Worm (Caenorhabditis elegans) whole organism, late embryonic: ENCODE measurements around the gene E04F6.9.

ENCODE experiments used
- T23F11.4 ChIP-seq: fragments of 200-800 bp; sonication (Bioruptor generic); optimal IDR thresholded peaks from 2 replicates; lab custom pipeline; 2018; ENCODE audit warnings: mild to moderate bottlenecking, missing genetic modification characterization, missing compliant biosample characterization
- che-1 ChIP-seq: sonication (generic microtip); optimal IDR thresholded peaks from 2 replicates; lab custom pipeline; 2016; ENCODE audit warnings: mild to moderate bottlenecking, missing genetic modification characterization, missing compliant biosample characterization
- ets-4 ChIP-seq: sonication (generic microtip); optimal IDR thresholded peaks from 2 replicates; lab custom pipeline; 2016; ENCODE audit warnings: missing genetic modification characterization, missing compliant biosample characterization
- hlh-6 ChIP-seq: sonication (generic microtip); optimal IDR thresholded peaks from 2 replicates; lab custom pipeline; 2016; ENCODE audit warnings: missing genotype, missing genetic modification characterization, missing compliant biosample characterization
- nhr-11 ChIP-seq: fragments of 150-350 bp; optimal IDR thresholded peaks from 2 replicates; lab custom pipeline; 2014; ENCODE audit warnings: missing biosample characterization, missing genetic modification characterization
- sox-4 ChIP-seq: sonication (generic microtip); optimal IDR thresholded peaks from 2 replicates; lab custom pipeline; 2017; ENCODE audit warnings: mild to moderate bottlenecking, missing genetic modification characterization, inconsistent platforms, missing compliant biosample characterization
- tbx-2 ChIP-seq: sonication (generic microtip); optimal IDR thresholded peaks from 2 replicates; lab custom pipeline; 2016; ENCODE audit warnings: missing genetic modification characterization, missing compliant biosample characterization
- unc-3 ChIP-seq, 2 experiments: fragments of 200-800 bp in 1 of 2; sonication (Bioruptor generic) in 1 of 2; sonication (generic microtip) in 1 of 2; conservative IDR thresholded peaks in 1 of 2; optimal IDR thresholded peaks in 1 of 2; 2 replicates each; pipeline versions ENCODE4 v1.3.6 to Lab custom; 2016 to 2022; ENCODE audit warnings: missing compliant biosample characterization in 2 of 2, missing genetic modification characterization in 2 of 2, missing genetic modification reagents in 1 of 2
- unc-55 ChIP-seq: sonication (generic microtip); optimal IDR thresholded peaks from 2 replicates; lab custom pipeline; 2017; ENCODE audit warnings: missing biosample characterization, missing genetic modification reagents, missing genetic modification characterization

DNA sequence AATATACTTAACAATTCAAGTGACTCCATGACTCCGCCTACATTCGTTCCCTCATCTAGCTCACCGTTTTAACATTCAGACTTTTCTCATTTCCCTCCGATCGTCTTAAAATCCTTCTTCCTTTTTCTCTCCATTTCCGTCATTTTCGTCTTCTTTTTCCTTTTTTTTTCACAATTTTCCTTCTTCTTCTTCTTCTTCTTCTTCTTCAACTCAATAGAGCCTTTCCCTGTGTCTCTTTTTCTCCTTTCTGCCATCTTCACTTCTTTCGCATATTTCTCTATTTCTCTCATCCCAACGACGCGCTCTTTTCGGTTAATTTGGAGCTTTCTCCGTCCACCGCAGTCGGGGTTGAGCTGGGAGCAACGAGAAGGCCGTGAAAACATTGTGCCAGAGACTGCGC, 29.3 kb downstream of the E04F6.9 start:
- TF ChIP-seq T23F11.4 (GFP tag; lab: Kevin White, UChicago) (no peak), unc-55 (no peak), nhr-11 (no peak), unc-3 (GFP tag; conservative IDR thresholded peaks at IDR 0.05; lab: Robert Waterston, UW) (no peak), unc-3 (tag; optimal IDR thresholded peaks at IDR 0.05; lab: Kevin White, UChicago) (no peak), ets-4 (no peak), sox-4 (tag; lab: Kevin White, UChicago) (no peak), tbx-2 (tag; lab: Kevin White, UChicago) (peak; percentile 0), che-1 (tag; lab: Kevin White, UChicago) (no peak), hlh-6 (no peak)
